Fruit fly (Drosophila melanogaster) whole organism, wandering third instar larva: ENCODE data around the gene CG43880.

ENCODE experiments used
- CG32264 ChIP-seq: fragments of 200-800 bp; sonication (Bioruptor generic); optimal IDR thresholded peaks from 2 replicates; lab custom pipeline; 2016; ENCODE audit warnings: missing biosample characterization, missing genetic modification characterization
- Hnf4 ChIP-seq: fragments of 200-800 bp; sonication (Bioruptor generic); optimal IDR thresholded peaks from 2 replicates; lab custom pipeline; 2016; ENCODE audit warnings: missing biosample characterization, mild to moderate bottlenecking, missing genetic modification characterization
- Hr83 ChIP-seq: fragments of 200-300 bp; sonication (Bioruptor generic); optimal IDR thresholded peaks from 2 replicates; lab custom pipeline; 2016; ENCODE audit warnings: missing biosample characterization, mild to moderate bottlenecking, missing genetic modification characterization, moderate library complexity; ENCODE audit not compliant: poor library complexity, severe bottlenecking
- Mio ChIP-seq: sonication (Bioruptor generic); optimal IDR thresholded peaks from 2 replicates; lab custom pipeline; 2016; ENCODE audit warnings: missing biosample characterization, missing genetic modification characterization
- OdsH ChIP-seq: fragments of 200-800 bp; sonication (Bioruptor generic); optimal IDR thresholded peaks from 2 replicates; lab custom pipeline; 2016; ENCODE audit warnings: missing biosample characterization, mild to moderate bottlenecking, missing genetic modification characterization
- dl ChIP-seq, 2 experiments: fragments of 175-275, 200-275 bp in 1 of 2; fragments of 200-275 bp in 1 of 2; sonication (Bioruptor generic); optimal IDR thresholded peaks; lab custom pipeline; 2018; ENCODE audit warnings: mild to moderate bottlenecking in 2 of 2, missing biosample characterization in 2 of 2, missing genetic modification characterization in 2 of 2, moderate library complexity in 2 of 2; ENCODE audit not compliant: partially characterized antibody in 2 of 2, insufficient read depth in 1 of 2
- h ChIP-seq: fragments of 200-800 bp; sonication (Bioruptor generic); optimal IDR thresholded peaks from 3 replicates; lab custom pipeline; 2016; ENCODE audit warnings: missing biosample characterization, mild to moderate bottlenecking, missing genetic modification characterization
- lola ChIP-seq: fragments of >200 bp; optimal IDR thresholded peaks from 2 replicates; lab custom pipeline; 2017; ENCODE audit warnings: missing biosample characterization, missing genetic modification characterization
- usp ChIP-seq: fragments of >200 bp; optimal IDR thresholded peaks from 2 replicates; lab custom pipeline; 2017; ENCODE audit warnings: missing biosample characterization, missing genetic modification characterization

DNA sequence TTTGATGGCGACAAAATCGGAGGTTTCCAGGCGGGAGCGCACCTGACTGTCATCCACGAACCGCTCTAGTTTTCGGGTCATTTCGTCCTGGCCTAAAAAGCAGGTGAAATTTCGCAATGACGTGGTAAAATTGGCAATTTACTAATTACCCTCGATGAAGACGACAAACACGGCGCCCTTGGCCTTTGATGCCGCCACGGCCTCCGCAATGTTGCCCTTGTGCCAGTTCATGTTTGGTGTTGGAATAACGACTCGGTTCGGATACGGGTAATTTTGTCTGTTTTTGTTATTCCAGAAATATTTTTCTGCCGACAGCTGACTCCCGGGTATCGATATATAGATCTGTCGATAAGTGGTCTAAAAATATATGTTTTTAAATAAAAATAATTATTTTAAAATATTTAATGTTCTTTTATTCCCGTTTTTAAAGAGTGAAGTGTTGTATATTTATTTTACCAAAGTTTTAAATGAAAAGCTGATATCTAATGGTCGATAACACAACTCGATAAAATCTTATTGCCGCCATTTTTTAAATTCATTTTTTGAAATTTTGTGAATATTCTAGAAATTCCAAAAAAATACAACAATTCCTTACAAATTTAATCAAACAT lies 28.7 kb upstream of the CG43880 start, which contains the start of gene CG8042:
- TF ChIP-seq h (GFP tag; lab: Kevin White, UChicago) (no peak), lola (GFP tag; lab: Kevin White, UChicago) (no peak), OdsH (no peak), usp (GFP tag; lab: Kevin White, UChicago) (no peak), Mio (GFP tag; lab: Kevin White, UChicago) (no peak), dl (GFP tag; optimal IDR thresholded peaks at IDR 0.05; lab: Kevin White, UChicago; ENCODE audit: insufficient read depth in 1 of 2, partially characterized antibody in 2 of 2) (no peak), Hnf4 (GFP tag; lab: Kevin White, UChicago) (no peak), Hr83 (GFP tag; lab: Kevin White, UChicago) (no peak), CG32264 (GFP tag; lab: Kevin White, UChicago) (no peak)
